Fruit fly (Drosophila melanogaster): Measurements from ENCODE around the gene PKD.

PKD gene

dm6 chr3R:18298900-18299321, 15.3 kb downstream of the PKD start, which contains the start of gene Dlc90F (continued):
- TF ChIP-seq CG3407 (GFP tag; optimal IDR thresholded peaks at IDR 0.05) (peak; percentile 54), eve (GFP tag; optimal IDR thresholded peaks at IDR 0.05) (no peak), Dfd (GFP tag; optimal IDR thresholded peaks at IDR 0.05) (peak in 1 of 2 experiments; percentile 19), gsb (GFP tag; IDR thresholded peaks at IDR 0.05) (no peak), gce (GFP tag; IDR thresholded peaks at IDR 0.05) (no peak; the same call in 2 of the 3 replicates), pzg (GFP tag; optimal IDR thresholded peaks at IDR 0.05) (peak; percentile 84), CG15011 (GFP tag; optimal IDR thresholded peaks at IDR 0.05) (no peak), danr (GFP tag; IDR thresholded peaks at IDR 0.05) (peak; percentile 46; the same call in 1 of the 2 replicates), bcd (GFP tag; optimal IDR thresholded peaks at IDR 0.05) (peak; percentile 75), CG12659 (GFP tag; optimal IDR thresholded peaks at IDR 0.05) (peak; percentile 94), dati (GFP tag; IDR thresholded peaks at IDR 0.05) (no peak), CTCF (GFP tag; optimal IDR thresholded peaks at IDR 0.05) (no peak), crp (GFP tag; optimal IDR thresholded peaks at IDR 0.05) (peak in 1 of 2 experiments; percentile 44), vfl (GFP tag; optimal IDR thresholded peaks at IDR 0.05) (peak; percentile 74), Hr3 (GFP tag; optimal IDR thresholded peaks at IDR 0.05) (peak; percentile 81), CG16813 (GFP tag; IDR thresholded peaks at IDR 0.05; ENCODE audit: partially characterized antibody) (peak; percentile 49), oc (tag; optimal IDR thresholded peaks at IDR 0.05) (no peak), cas (GFP tag; IDR thresholded peaks at IDR 0.05) (no peak), CG7963 (GFP tag; IDR thresholded peaks at IDR 0.05; ENCODE audit: partially characterized antibody) (no peak), CG1792 (GFP tag; optimal IDR thresholded peaks at IDR 0.05) (peak; percentile 51), wdn (GFP tag; IDR thresholded peaks at IDR 0.05) (peak; percentile 41), Ravus (GFP tag; IDR thresholded peaks at IDR 0.05) (peak; percentile 28; the same call in 1 of the 2 replicates), sug (tag; optimal IDR thresholded peaks at IDR 0.05) (peak; percentile 76), kni (GFP tag; optimal IDR thresholded peaks at IDR 0.05) (no peak), amos (GFP tag; IDR thresholded peaks at IDR 0.05; ENCODE audit: partially characterized antibody) (0 out of 2 replicates have a peak, but pooled peaks have one; percentile 47), CG1529 (GFP tag; optimal IDR thresholded peaks at IDR 0.05) (peak; percentile 40), CG13424 (tag; optimal IDR thresholded peaks at IDR 0.05) (peak; percentile 83), Hr39 (optimal IDR thresholded peaks at IDR 0.05) (no peak), CG9609 (GFP tag; optimal IDR thresholded peaks at IDR 0.05) (peak; percentile 87), dpn (GFP tag; optimal IDR thresholded peaks at IDR 0.05) (peak; percentile 76 to 85), Awh (GFP tag; IDR thresholded peaks at IDR 0.05) (peak; percentile 69; the same call in 1 of the 2 replicates), CG42726 (GFP tag; IDR thresholded peaks at IDR 0.05; ENCODE audit: partially characterized antibody) (no peak), CG10366 (GFP tag; IDR thresholded peaks at IDR 0.05) (peak; percentile 78), CG8388 (GFP tag; optimal IDR thresholded peaks at IDR 0.05) (peak; percentile 72), zen (tag; optimal IDR thresholded peaks at IDR 0.05) (peak; percentile 46), Hr51 (GFP tag; optimal IDR thresholded peaks at IDR 0.05) (peak in 1 of 2 experiments; percentile 84), CG4707 (GFP tag; optimal IDR thresholded peaks at IDR 0.05) (no peak), CkIIα-i1 (GFP tag; IDR thresholded peaks at IDR 0.05) (no peak), CG34224 (GFP tag; IDR thresholded peaks at IDR 0.05; ENCODE audit: partially characterized antibody) (no peak), Sin3A (optimal IDR thresholded peaks at IDR 0.05) (peak; percentile 99), CG8359 (GFP tag; optimal IDR thresholded peaks at IDR 0.05; ENCODE audit: borderline replicate concordance) (no peak), sd (tag; optimal IDR thresholded peaks at IDR 0.05) (peak; percentile 22), CG17361 (GFP tag; IDR thresholded peaks at IDR 0.05) (peak; percentile 84), sob (GFP tag; IDR thresholded peaks at IDR 0.05) (peak; percentile 82; the same call in 1 of the 2 replicates), CG13123 (GFP tag; optimal IDR thresholded peaks at IDR 0.05) (peak; percentile 67), CG17568 (GFP tag; optimal IDR thresholded peaks at IDR 0.05) (no peak), CG5180 (GFP tag; optimal IDR thresholded peaks at IDR 0.05) (no peak), Mad (GFP tag; optimal IDR thresholded peaks at IDR 0.05) (peak; percentile 50), lmd (GFP tag; IDR thresholded peaks at IDR 0.05) (peak; percentile 85), ranshi (GFP tag; IDR thresholded peaks at IDR 0.05) (peak; percentile 72; the same call in 1 of the 2 replicates), Kr (GFP tag; optimal IDR thresholded peaks at IDR 0.05) (no peak)
